Fruit fly (Drosophila melanogaster) whole organism: ENCODE measurements around the gene Trf.

Source experiments
- CG8478 ChIP-seq: fragments of >200 bp; optimal IDR thresholded peaks from 2 replicates; lab custom pipeline; 2018; ENCODE audit warnings: inconsistent platforms
- Dll ChIP-seq: fragments of >200 bp; optimal IDR thresholded peaks from 2 replicates; lab custom pipeline; 2017
- EcR ChIP-seq, 2 experiments: fragments of >200 bp; optimal IDR thresholded peaks; 2 replicates each; lab custom pipeline; 2017; ENCODE audit warnings: missing biosample characterization in 2 of 2, missing genetic modification characterization in 2 of 2, missing genetic modification reagents in 2 of 2
- pan ChIP-seq: fragments of >200 bp; optimal IDR thresholded peaks from 2 replicates; lab custom pipeline; 2017
- psq ChIP-seq: fragments of >200 bp; optimal IDR thresholded peaks from 2 replicates; lab custom pipeline; 2017
- usp ChIP-seq: fragments of >200 bp; optimal IDR thresholded peaks from 2 replicates; lab custom pipeline; 2017; ENCODE audit warnings: missing biosample characterization, missing genetic modification characterization, mixed read lengths

The Trf gene

dm6 chr2L:8072692-8073091 lies at the start of gene Trf, which contains the start of gene MED20:
Trf (plus strand) TSS chr2L:8072895.
MED20 (minus strand) TSS chr2L:8072848.
- TF ChIP-seq EcR (GFP tag; optimal IDR thresholded peaks at IDR 0.05; lab: Kevin White, UChicago) (no peak), pan (lab: Kevin White, UChicago) (no peak)

DNA sequence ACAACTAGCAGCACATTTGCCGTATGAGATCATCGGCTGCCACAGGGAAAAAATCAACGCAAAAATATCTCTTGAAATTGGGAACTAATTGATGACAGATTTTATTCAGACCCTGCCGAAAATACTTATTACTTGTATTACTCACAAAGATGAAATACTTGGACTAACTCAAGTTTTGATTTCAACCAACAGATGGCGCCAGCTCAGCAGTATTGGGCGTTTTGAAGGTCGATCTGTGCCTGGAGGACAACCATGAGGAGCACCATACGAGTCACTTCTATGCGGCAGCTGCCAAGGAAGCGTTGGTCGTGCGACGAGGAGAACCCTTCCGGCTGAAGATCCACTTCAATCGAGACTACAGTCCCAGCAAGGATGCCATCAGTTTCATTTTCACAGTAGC lies 48.4 kb upstream of the Trf start:
- TF ChIP-seq Dll (no peak), psq (no peak), pan (lab: Kevin White, UChicago) (no peak), usp (no peak), CG8478 (no peak)

- no peak for TF ChIP-seq Dll
- TF ChIP-seq EcR (GFP tag; optimal IDR thresholded peaks at IDR 0.05; lab: Kevin White, UChicago), result no peak
- no peak for TF ChIP-seq usp
- TF ChIP-seq psq, result no peak
- TF ChIP-seq pan (lab: Kevin White, UChicago), result no peak
- no peak for TF ChIP-seq CG8478
Measured at dm6 chr2L:8029160-8029852, 43.4 kb upstream of the Trf start, which contains the start of gene baf. baf (plus strand) TSS chr2L:8029462.

dm6 chr2L:8030102-8030501 lies 42.6 kb upstream of the Trf start:
- no peak for TF ChIP-seq EcR (GFP tag; optimal IDR thresholded peaks at IDR 0.05; lab: Kevin White, UChicago)

DNA sequence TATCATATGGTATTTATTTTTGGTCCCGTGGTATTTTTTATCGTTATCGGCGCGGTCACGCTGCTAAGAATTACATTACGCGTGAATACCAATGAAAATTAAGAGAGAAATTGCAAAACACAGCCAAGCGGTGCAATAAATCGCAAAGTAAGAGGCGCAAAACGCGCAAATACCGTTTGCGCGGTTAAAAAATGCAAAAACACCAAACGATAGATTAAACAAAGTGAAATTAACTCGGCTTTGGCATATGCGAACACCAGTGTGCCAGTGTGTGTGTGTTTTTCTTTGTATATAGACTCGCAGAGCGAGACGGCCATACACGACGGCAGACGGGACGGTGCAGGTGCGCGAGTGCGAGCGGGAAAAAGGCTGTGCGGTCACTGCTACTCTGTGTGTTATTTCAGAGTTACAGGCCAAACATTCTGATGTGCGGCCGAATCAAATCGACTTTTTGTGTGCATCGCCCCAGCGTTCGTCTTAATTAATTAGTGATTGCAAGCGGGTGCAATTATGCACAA lies 41.9 kb upstream of the Trf start, which contains the start of gene Cka:
Gene Cka, plus strand, starts transcription at position 29 of the 518 bp plus-strand sequence.
- TF ChIP-seq psq (no peak), CG8478 (peak; percentile 77)

dm6 chr2L:8031588-8031987 lies 41.1 kb upstream of the Trf start:
- TF ChIP-seq Dll (no peak), psq (no peak), EcR (GFP tag; optimal IDR thresholded peaks at IDR 0.05; lab: Kevin White, UChicago) (no peak), CG8478 (no peak), usp (no peak), pan (lab: Kevin White, UChicago) (no peak)

- TF ChIP-seq usp, result no peak
- TF ChIP-seq Dll, result no peak
- no peak for TF ChIP-seq psq
- TF ChIP-seq EcR (GFP tag; optimal IDR thresholded peaks at IDR 0.05; lab: Kevin White, UChicago), result no peak
- no peak for TF ChIP-seq CG8478
- TF ChIP-seq pan (lab: Kevin White, UChicago), result no peak
Measured at dm6 chr2L:8033756-8034155, 38.9 kb upstream of the Trf start.

dm6 chr2L:8034734-8035133 lies 38.0 kb upstream of the Trf start:
- TF ChIP-seq pan (lab: Kevin White, UChicago) (no peak), Dll (no peak), EcR (GFP tag; optimal IDR thresholded peaks at IDR 0.05; lab: Kevin White, UChicago) (no peak), CG8478 (no peak), psq (no peak), usp (no peak)

dm6 chr2L:8039688-8040087 lies 33.0 kb upstream of the Trf start, which contains the start of gene CG7367:
CG7367 (minus strand) TSS chr2L:8039788.
- TF ChIP-seq pan (lab: Kevin White, UChicago) (no peak), CG8478 (no peak), psq (no peak), Dll (no peak), EcR (GFP tag; optimal IDR thresholded peaks at IDR 0.05; lab: Kevin White, UChicago) (no peak), usp (no peak)

dm6 chr2L:8040872-8041271 lies 31.8 kb upstream of the Trf start, which contains the start of gene CCDC53:
CCDC53 (plus strand) TSS chr2L:8041106.
- TF ChIP-seq pan (lab: Kevin White, UChicago) (no peak), psq (no peak), Dll (no peak), CG8478 (no peak), usp (no peak), EcR (GFP tag; optimal IDR thresholded peaks at IDR 0.05; lab: Kevin White, UChicago) (no peak)

- TF ChIP-seq CG8478 (no peak), usp (no peak), Dll (no peak), psq (no peak), pan (lab: Kevin White, UChicago) (no peak), EcR (GFP tag; optimal IDR thresholded peaks at IDR 0.05; lab: Kevin White, UChicago) (no peak)
Measured at dm6 chr2L:8042645-8043281, 29.9 kb upstream of the Trf start, which contains the start of gene RpL36A. RpL36A (minus strand) TSS chr2L:8042909.

dm6 chr2L:8043282-8043668 lies 29.4 kb upstream of the Trf start, which contains the start of gene Megf8:
Megf8 (plus strand) TSS chr2L:8043471.
- TF ChIP-seq usp (no peak), Dll (no peak), psq (no peak), EcR (GFP tag; optimal IDR thresholded peaks at IDR 0.05; lab: Kevin White, UChicago) (no peak), pan (lab: Kevin White, UChicago) (no peak), CG8478 (no peak)

DNA sequence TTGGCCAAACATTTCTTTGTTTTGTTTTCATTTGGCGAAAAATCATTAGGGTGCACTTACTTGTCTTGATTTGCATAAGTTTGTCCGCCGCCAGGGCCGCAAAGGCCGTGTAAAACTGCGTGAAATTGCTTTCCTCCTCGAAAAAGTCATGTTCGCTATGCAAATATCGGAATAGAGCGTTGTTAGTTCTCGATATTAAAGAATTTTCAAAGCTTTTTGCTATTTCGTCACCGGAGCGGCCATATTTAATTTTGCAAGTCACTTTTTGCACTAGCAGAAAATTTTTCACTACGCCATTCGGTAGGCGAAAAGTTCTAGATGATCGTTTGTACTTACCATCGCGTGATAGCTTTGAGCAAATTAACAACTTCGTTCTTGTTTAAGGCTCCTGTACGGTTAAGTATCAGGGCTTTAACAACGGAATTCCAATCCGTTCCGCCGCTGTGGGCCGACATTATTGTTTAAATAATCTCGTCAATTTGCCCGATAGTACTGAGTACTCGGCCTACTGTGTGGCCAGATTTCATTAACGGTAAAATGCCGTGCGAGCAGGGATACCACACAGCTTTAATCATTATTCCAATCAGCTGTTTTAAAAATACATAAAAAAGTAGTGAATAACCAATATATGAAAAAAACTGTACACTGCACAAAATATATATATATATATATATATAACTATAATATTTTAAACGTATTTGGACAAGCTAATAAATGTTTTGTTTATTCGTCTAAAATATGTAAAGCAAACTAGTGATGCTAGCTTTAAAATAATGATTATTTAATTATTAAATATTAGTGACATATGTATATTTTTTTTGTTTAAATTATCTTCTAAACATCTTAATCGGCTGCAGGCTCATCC lies 1.4 kb upstream of the Trf start, which contains the start of gene poe:
Gene poe, minus strand, starts transcription at position 513 of the 865 bp plus-strand sequence.
- no peak for TF ChIP-seq psq
- TF ChIP-seq Dll, result no peak
- no peak for TF ChIP-seq EcR (GFP tag; optimal IDR thresholded peaks at IDR 0.05; lab: Kevin White, UChicago)
- TF ChIP-seq usp, result no peak
- TF ChIP-seq pan (lab: Kevin White, UChicago), result no peak
- no peak for TF ChIP-seq CG8478
